Fruit fly (Drosophila melanogaster): Measurements from ENCODE around the gene CG34136.

DNA sequence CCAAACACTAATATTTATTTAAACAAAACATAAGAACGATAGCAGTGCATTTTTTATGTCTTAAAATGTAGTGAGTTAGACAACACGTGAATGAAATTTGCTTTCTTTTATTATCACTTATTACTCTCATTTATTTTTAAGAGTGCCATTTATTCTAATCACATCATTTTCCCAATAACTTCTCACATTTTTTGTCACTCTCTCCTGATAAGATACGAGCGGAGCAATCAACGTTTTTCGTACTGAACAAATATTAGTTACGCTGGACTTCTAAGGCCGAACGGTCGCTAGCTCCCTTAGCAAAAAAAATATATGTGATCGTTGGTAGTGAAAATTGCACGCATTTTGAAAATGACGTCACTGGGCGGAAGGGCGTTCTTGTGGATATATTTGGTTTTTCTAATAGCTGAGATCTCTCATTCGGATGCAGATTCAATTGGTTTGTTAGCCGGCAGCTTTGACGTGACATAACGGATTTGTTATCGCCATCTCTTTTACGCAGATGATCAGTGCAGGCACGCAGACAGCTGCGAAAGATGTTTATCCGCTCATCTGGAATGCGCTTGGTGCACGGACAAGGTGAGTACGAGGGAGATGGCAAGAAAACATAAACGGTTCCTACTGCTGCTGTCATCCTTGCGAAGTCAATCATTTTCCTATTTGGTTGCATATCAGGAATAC lies 43.8 kb upstream of the CG34136 start, which contains the start of gene Itgbn:
- TF ChIP-seq br (GFP tag; optimal IDR thresholded peaks at IDR 0.05) (no peak), Dfd (GFP tag; optimal IDR thresholded peaks at IDR 0.05) (no peak), lola (GFP tag; optimal IDR thresholded peaks at IDR 0.05) (no peak), psq (GFP tag; optimal IDR thresholded peaks at IDR 0.05) (no peak), dsf (GFP tag; optimal IDR thresholded peaks at IDR 0.05; ENCODE audit: borderline replicate concordance) (no peak), OdsH (GFP tag; optimal IDR thresholded peaks at IDR 0.05) (no peak), dmrt93B (GFP tag; optimal IDR thresholded peaks at IDR 0.05) (no peak), CG32264 (GFP tag; optimal IDR thresholded peaks at IDR 0.05) (no peak), CG9705 (GFP tag; optimal IDR thresholded peaks at IDR 0.05) (no peak), foxo (GFP tag; optimal IDR thresholded peaks at IDR 0.05) (no peak)
